Fruit fly (Drosophila melanogaster) whole organism, embryonic: ENCODE measurements around the gene MED19.
A peak's percentile ranks its signal among the peaks of the same experiment; 100 is the strongest.

ENCODE experiments used
- Aef1 ChIP-seq: fragments of 200-800 bp; sonication (Bioruptor generic); IDR thresholded peaks from 3 replicates; pipeline ENCODE4 v1.3.6; 2022; ENCODE audit warnings: missing biosample characterization, missing genetic modification characterization
- Atf-2 ChIP-seq: fragments of 200-800 bp; sonication (Bioruptor generic); optimal IDR thresholded peaks from 2 replicates; lab custom pipeline; 2016; ENCODE audit warnings: missing biosample characterization, missing genetic modification characterization
- CG10274 ChIP-seq: fragments of 200-800 bp; sonication (Bioruptor generic); optimal IDR thresholded peaks from 3 replicates; lab custom pipeline; 2017; ENCODE audit warnings: missing biosample characterization, mild to moderate bottlenecking, missing genetic modification characterization
- CG12219 ChIP-seq: fragments of 200-800 bp; sonication (Bioruptor generic); optimal IDR thresholded peaks from 3 replicates; lab custom pipeline; 2018; ENCODE audit warnings: missing biosample characterization, mild to moderate bottlenecking, missing genetic modification characterization
- CG12391 ChIP-seq: fragments of 200-800 bp; sonication (Bioruptor generic); optimal IDR thresholded peaks from 3 replicates; lab custom pipeline; 2018; ENCODE audit warnings: missing biosample characterization, mild to moderate bottlenecking, missing genetic modification characterization, moderate library complexity
- CG12659 ChIP-seq: fragments of 200-800 bp; sonication (Bioruptor generic); optimal IDR thresholded peaks from 3 replicates; lab custom pipeline; 2017; ENCODE audit warnings: mild to moderate bottlenecking, missing biosample characterization, missing genetic modification reagents, missing genetic modification characterization
- CG13775 ChIP-seq: fragments of 200-800 bp; sonication (Bioruptor generic); optimal IDR thresholded peaks from 3 replicates; lab custom pipeline; 2017; ENCODE audit warnings: missing biosample characterization, mild to moderate bottlenecking, missing genetic modification characterization
- CG15269 ChIP-seq: fragments of 200-800 bp; sonication (Bioruptor generic); optimal IDR thresholded peaks from 2 replicates; lab custom pipeline; 2018; ENCODE audit warnings: missing biosample characterization, mild to moderate bottlenecking, missing genetic modification characterization, moderate library complexity
- CG15514 ChIP-seq: fragments of 200-800 bp; sonication (Bioruptor generic); optimal IDR thresholded peaks from 3 replicates; lab custom pipeline; 2017; ENCODE audit warnings: missing biosample characterization, missing genetic modification characterization, mild to moderate bottlenecking, moderate library complexity, missing genetic modification reagents
- CG16813 ChIP-seq: fragments of 200-800 bp; sonication (Bioruptor generic); IDR thresholded peaks from 3 replicates; pipeline ENCODE4 v1.3.6; 2022; ENCODE audit warnings: missing biosample characterization, missing genetic modification characterization; ENCODE audit not compliant: partially characterized antibody
- CG2120 ChIP-seq: fragments of 200-800 bp; sonication (Bioruptor generic); optimal IDR thresholded peaks from 3 replicates; lab custom pipeline; 2016; ENCODE audit warnings: missing biosample characterization, missing genetic modification characterization
- CG34224 ChIP-seq: fragments of 200-800 bp; sonication (Bioruptor generic); IDR thresholded peaks from 3 replicates; pipeline ENCODE4 v1.3.6; 2022; ENCODE audit warnings: missing biosample characterization, missing genetic modification characterization; ENCODE audit not compliant: partially characterized antibody
- CG3838 ChIP-seq: fragments of 200-800 bp; sonication (Bioruptor generic); optimal IDR thresholded peaks from 3 replicates; lab custom pipeline; 2016; ENCODE audit warnings: missing biosample characterization, missing genetic modification characterization
- CG3847 ChIP-seq: fragments of 200-800 bp; sonication (Bioruptor generic); IDR thresholded peaks from 2 replicates; pipeline ENCODE4 v1.3.6; 2022; ENCODE audit warnings: missing biosample characterization, missing genetic modification characterization
- CG43689 ChIP-seq: fragments of 200-800 bp; sonication (Bioruptor generic); IDR thresholded peaks from 2 replicates; pipeline ENCODE4 v1.3.6; 2022; ENCODE audit warnings: missing biosample characterization, missing genetic modification characterization
- CG4404 ChIP-seq: fragments of 200-800 bp; sonication (Bioruptor generic); IDR thresholded peaks from 2 replicates; pipeline ENCODE4 v1.3.6; 2022; ENCODE audit warnings: missing biosample characterization, missing genetic modification characterization
- CG4617 ChIP-seq: fragments of 200-800 bp; sonication (Bioruptor generic); optimal IDR thresholded peaks from 3 replicates; lab custom pipeline; 2016; ENCODE audit warnings: missing biosample characterization, missing genetic modification characterization, borderline replicate concordance
- CG7839 ChIP-seq: fragments of 200-800 bp; sonication (Bioruptor generic); optimal IDR thresholded peaks from 3 replicates; lab custom pipeline; 2018; ENCODE audit warnings: missing biosample characterization, mild to moderate bottlenecking, missing genetic modification characterization, moderate library complexity
- CG8765 ChIP-seq: fragments of 200-800 bp; sonication (Bioruptor generic); IDR thresholded peaks from 2 replicates; pipeline ENCODE4 v1.3.6; 2022; ENCODE audit warnings: missing biosample characterization, missing genetic modification characterization
- CG9215 ChIP-seq: fragments of 200-800 bp; sonication (Bioruptor generic); IDR thresholded peaks from 2 replicates; pipeline ENCODE4 v1.3.6; 2022; ENCODE audit warnings: missing biosample characterization, missing genetic modification characterization
- Doc3 ChIP-seq: fragments of 200-800 bp; sonication (Bioruptor generic); IDR thresholded peaks from 3 replicates; pipeline ENCODE4 v1.3.6; 2022; ENCODE audit warnings: missing biosample characterization, missing genetic modification characterization; ENCODE audit not compliant: partially characterized antibody
- Fer1 ChIP-seq: fragments of 200-800 bp; sonication (Bioruptor generic); optimal IDR thresholded peaks from 2 replicates; lab custom pipeline; 2017; ENCODE audit warnings: missing biosample characterization, mild to moderate bottlenecking, missing genetic modification characterization
- H15 ChIP-seq: fragments of 200-800 bp; sonication (Bioruptor generic); IDR thresholded peaks from 3 replicates; pipeline ENCODE4 v1.3.6; 2022; ENCODE audit warnings: missing biosample characterization, missing genetic modification characterization
- HmgZ ChIP-seq: fragments of 200-800 bp; sonication (Bioruptor generic); optimal IDR thresholded peaks from 2 replicates; lab custom pipeline; 2018; ENCODE audit warnings: missing biosample characterization, mild to moderate bottlenecking, missing genetic modification characterization
- Hmr ChIP-seq: fragments of 200-800 bp; sonication (Bioruptor generic); optimal IDR thresholded peaks from 3 replicates; lab custom pipeline; 2017; ENCODE audit warnings: mild to moderate bottlenecking, missing biosample characterization, missing genetic modification reagents, missing genetic modification characterization
- MESR4 ChIP-seq: fragments of 200-800 bp; sonication (Bioruptor generic); optimal IDR thresholded peaks from 2 replicates; lab custom pipeline; 2018; ENCODE audit warnings: missing biosample characterization, mild to moderate bottlenecking, missing genetic modification characterization, moderate library complexity
- MTF-1 ChIP-seq: fragments of 200-800 bp; sonication (Bioruptor generic); optimal IDR thresholded peaks from 2 replicates; lab custom pipeline; 2018; ENCODE audit warnings: missing biosample characterization, mild to moderate bottlenecking, missing genetic modification characterization, borderline replicate concordance
- Myb ChIP-seq: fragments of 200-800 bp; sonication (Bioruptor generic); optimal IDR thresholded peaks from 2 replicates; lab custom pipeline; 2016; ENCODE audit warnings: missing biosample characterization, missing genetic modification characterization
- Opbp ChIP-seq: fragments of 200-800 bp; sonication (Bioruptor generic); IDR thresholded peaks from 3 replicates; pipeline ENCODE4 v1.3.6; 2022; ENCODE audit warnings: missing biosample characterization, missing genetic modification characterization; ENCODE audit not compliant: partially characterized antibody
- PHDP ChIP-seq: fragments of 200-800 bp; sonication (Bioruptor generic); optimal IDR thresholded peaks from 3 replicates; lab custom pipeline; 2018; ENCODE audit warnings: missing biosample characterization, mild to moderate bottlenecking, missing genetic modification characterization, moderate library complexity
- Side ChIP-seq: fragments of 200-800 bp; sonication (Bioruptor generic); optimal IDR thresholded peaks from 2 replicates; lab custom pipeline; 2016; ENCODE audit warnings: missing biosample characterization, missing genetic modification characterization
- Sox100B ChIP-seq: fragments of 200-800 bp; sonication (Bioruptor generic); optimal IDR thresholded peaks from 3 replicates; lab custom pipeline; 2018; ENCODE audit warnings: missing biosample characterization, mild to moderate bottlenecking, missing genetic modification characterization
- Xbp1 ChIP-seq: fragments of 200-800 bp; sonication (Bioruptor generic); optimal IDR thresholded peaks from 3 replicates; lab custom pipeline; 2016; ENCODE audit warnings: missing biosample characterization, mild to moderate bottlenecking, missing genetic modification characterization
- YL-1 ChIP-seq: fragments of 200-800 bp; sonication (Bioruptor generic); optimal IDR thresholded peaks from 3 replicates; lab custom pipeline; 2017; ENCODE audit warnings: missing biosample characterization, mild to moderate bottlenecking, missing genetic modification characterization
- chinmo ChIP-seq: fragments of 200-800 bp; sonication (Bioruptor generic); IDR thresholded peaks from 4 replicates; pipeline ENCODE4 v1.3.6; 2022; ENCODE audit warnings: missing biosample characterization, missing genetic modification characterization; ENCODE audit not compliant: partially characterized antibody
- chm ChIP-seq: fragments of 200-800 bp; sonication (Bioruptor generic); IDR thresholded peaks from 2 replicates; pipeline ENCODE4 v1.3.6; 2022; ENCODE audit warnings: missing biosample characterization, missing genetic modification characterization
- cwo ChIP-seq: fragments of 200-800 bp; sonication (Bioruptor generic); optimal IDR thresholded peaks from 3 replicates; lab custom pipeline; 2017; ENCODE audit warnings: missing biosample characterization, missing genetic modification characterization, mild to moderate bottlenecking, moderate library complexity, missing genetic modification reagents
- dm ChIP-seq: fragments of 200-800 bp; sonication (Bioruptor generic); optimal IDR thresholded peaks from 3 replicates; lab custom pipeline; 2016; ENCODE audit warnings: missing biosample characterization, missing genetic modification characterization
- dpn ChIP-seq, 2 experiments: fragments of 200-800 bp; sonication (Bioruptor generic); optimal IDR thresholded peaks; 3 replicates each; lab custom pipeline; 2016; ENCODE audit warnings: missing biosample characterization in 2 of 2, missing genetic modification characterization in 2 of 2
- gce ChIP-seq: fragments of 200-800 bp; sonication (Bioruptor generic); IDR thresholded peaks from 3 replicates; pipeline ENCODE4 v1.3.6; 2022; ENCODE audit warnings: missing biosample characterization, missing genetic modification characterization
- gem ChIP-seq: fragments of 200-800 bp; sonication (Bioruptor generic); optimal IDR thresholded peaks from 2 replicates; lab custom pipeline; 2019; ENCODE audit warnings: missing biosample characterization, mild to moderate bottlenecking, missing genetic modification characterization, moderate library complexity
- lilli ChIP-seq: fragments of 200-800 bp; sonication (Bioruptor generic); optimal IDR thresholded peaks from 3 replicates; lab custom pipeline; 2016; ENCODE audit warnings: missing biosample characterization, missing genetic modification characterization
- org-1 ChIP-seq: fragments of 200-800 bp; sonication (Bioruptor generic); optimal IDR thresholded peaks from 2 replicates; lab custom pipeline; 2017; ENCODE audit warnings: missing biosample characterization, missing genetic modification characterization
- otp ChIP-seq: fragments of 200-800 bp; sonication (Bioruptor generic); IDR thresholded peaks from 3 replicates; pipeline ENCODE4, ENCODE4 v1.3.6; 2022; ENCODE audit warnings: missing biosample characterization, missing genetic modification characterization
- phol ChIP-seq: fragments of 200-800 bp; sonication (Bioruptor generic); optimal IDR thresholded peaks from 3 replicates; lab custom pipeline; 2018; ENCODE audit warnings: missing biosample characterization, mild to moderate bottlenecking, missing genetic modification characterization, moderate library complexity
- pzg ChIP-seq: fragments of 200-800 bp; sonication (Bioruptor generic); optimal IDR thresholded peaks from 3 replicates; lab custom pipeline; 2018; ENCODE audit warnings: missing biosample characterization, mild to moderate bottlenecking, missing genetic modification characterization, moderate library complexity
- row ChIP-seq: fragments of 200-800 bp; sonication (Bioruptor generic); IDR thresholded peaks from 3 replicates; pipeline ENCODE4 v1.3.6; 2022; ENCODE audit warnings: missing biosample characterization, missing genetic modification characterization
- stwl ChIP-seq: fragments of 200-800 bp; sonication (Bioruptor generic); optimal IDR thresholded peaks from 3 replicates; lab custom pipeline; 2018; ENCODE audit warnings: missing biosample characterization, mild to moderate bottlenecking, missing genetic modification characterization, moderate library complexity
- trem ChIP-seq: fragments of 200-800 bp; optimal IDR thresholded peaks from 3 replicates; lab custom pipeline; 2019; ENCODE audit warnings: missing biosample characterization, mild to moderate bottlenecking, missing genetic modification characterization, moderate library complexity
- zen ChIP-seq: fragments of 200-800 bp; sonication (Bioruptor generic); optimal IDR thresholded peaks from 3 replicates; lab custom pipeline; 2018; ENCODE audit warnings: missing biosample characterization, mild to moderate bottlenecking, missing genetic modification characterization, moderate library complexity

The MED19 gene

DNA sequence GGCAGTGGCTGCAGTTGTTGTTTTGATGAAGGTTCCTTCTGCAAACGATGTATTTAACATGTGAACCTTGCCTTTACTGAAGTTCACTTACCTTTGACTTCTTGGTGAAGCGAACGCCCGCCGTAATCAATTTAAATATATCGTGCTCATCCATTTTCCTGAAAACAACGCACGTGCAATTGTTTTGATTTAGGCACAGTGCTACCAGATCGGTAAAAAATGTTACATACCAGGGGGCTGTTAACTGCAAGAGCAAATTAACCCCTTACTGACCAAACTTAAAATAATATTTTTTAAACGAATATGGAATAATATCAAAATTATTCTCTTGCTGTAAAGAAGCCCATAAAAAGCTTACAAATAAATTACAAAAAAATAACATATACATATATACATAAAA, 41.8 kb downstream of the MED19 start, which contains the start of gene ais (continued):
- no peak for TF ChIP-seq CG9215 (GFP tag; lab: Robert Waterston, UW)
- TF ChIP-seq CG13775: peak; percentile 14
- TF ChIP-seq CG12219 (GFP tag; lab: Kevin White, UChicago): no peak
- TF ChIP-seq CG43689 (GFP tag; lab: Robert Waterston, UW): no peak
- TF ChIP-seq MESR4 (GFP tag; lab: Kevin White, UChicago): peak; percentile 18
- TF ChIP-seq CG12391: peak; percentile 39
- TF ChIP-seq org-1 (GFP tag; lab: Kevin White, UChicago): no peak
- no peak for TF ChIP-seq CG10274 (GFP tag; lab: Kevin White, UChicago)
- peak; percentile 4 for TF ChIP-seq zen (tag; lab: Kevin White, UChicago)
- no peak for TF ChIP-seq CG4617 (GFP tag; lab: Kevin White, UChicago)
- TF ChIP-seq gem (tag; lab: Kevin White, UChicago): no peak
- peak; percentile 81 for TF ChIP-seq cwo (GFP tag; lab: Kevin White, UChicago)
- TF ChIP-seq Opbp: peak; percentile 42; the same call in 1 of the 3 replicates
- TF ChIP-seq Xbp1: peak; percentile 34
- no peak for TF ChIP-seq otp (GFP tag; lab: Robert Waterston, UW)
- TF ChIP-seq dpn (GFP tag; optimal IDR thresholded peaks at IDR 0.05; lab: Kevin White, UChicago): peak in 1 of 2 experiments; percentile 10
- TF ChIP-seq CG3838 (GFP tag; lab: Kevin White, UChicago): no peak
- no peak for TF ChIP-seq Doc3 (GFP tag; lab: Robert Waterston, UW)
- peak; percentile 23 for TF ChIP-seq CG15269 (tag; lab: Kevin White, UChicago)
- peak; percentile 22 for TF ChIP-seq PHDP (tag; lab: Kevin White, UChicago)
- TF ChIP-seq CG16813 (GFP tag; lab: Robert Waterston, UW): 0 out of 3 replicates have a peak, but pooled peaks have one; percentile 9
- no peak for TF ChIP-seq CG8765
- peak; percentile 22 for TF ChIP-seq phol (tag; lab: Kevin White, UChicago)
- TF ChIP-seq CG4404: no peak
- peak; percentile 50 for TF ChIP-seq CG2120
- TF ChIP-seq lilli (GFP tag; lab: Kevin White, UChicago): peak; percentile 54
- TF ChIP-seq CG34224 (GFP tag; lab: Robert Waterston, UW): no peak
- TF ChIP-seq CG12659 (GFP tag; lab: Kevin White, UChicago): peak; percentile 20
- peak; percentile 64; the same call in 1 of the 2 replicates for TF ChIP-seq CG3847 (GFP tag; lab: Robert Waterston, UW)
- TF ChIP-seq stwl (tag; lab: Kevin White, UChicago): peak; percentile 63
- TF ChIP-seq CG7839 (tag; lab: Kevin White, UChicago): peak; percentile 14
- TF ChIP-seq Myb: peak; percentile 32
- no peak for TF ChIP-seq CG15514
- TF ChIP-seq trem: peak; percentile 55
- no peak for TF ChIP-seq gce (GFP tag; lab: Robert Waterston, UW)
- TF ChIP-seq chinmo (GFP tag; lab: Robert Waterston, UW): 0 out of 4 replicates have a peak, but pooled peaks have one; percentile 30
- TF ChIP-seq YL-1 (GFP tag; lab: Kevin White, UChicago): peak; percentile 41
- TF ChIP-seq H15 (GFP tag; lab: Robert Waterston, UW): no peak
- peak; percentile 77 for TF ChIP-seq row (GFP tag; lab: Robert Waterston, UW)
- no peak for TF ChIP-seq Aef1
- TF ChIP-seq pzg (GFP tag; lab: Kevin White, UChicago): peak; percentile 38
- TF ChIP-seq Atf-2 (GFP tag; lab: Kevin White, UChicago): no peak
- peak; percentile 39; the same call in 1 of the 2 replicates for TF ChIP-seq chm (GFP tag; lab: Robert Waterston, UW)
- no peak for TF ChIP-seq Sox100B (GFP tag; lab: Kevin White, UChicago)
- no peak for TF ChIP-seq Fer1 (GFP tag; lab: Kevin White, UChicago)
- peak; percentile 11 for TF ChIP-seq Hmr (GFP tag; lab: Kevin White, UChicago)
- TF ChIP-seq HmgZ (tag; lab: Kevin White, UChicago): peak; percentile 22
- peak; percentile 93 for TF ChIP-seq dm (GFP tag; lab: Kevin White, UChicago)
- no peak for TF ChIP-seq MTF-1 (GFP tag; lab: Kevin White, UChicago)
- no peak for TF ChIP-seq Side (GFP tag; lab: Kevin White, UChicago)
